Fruit fly (Drosophila melanogaster): ENCODE results near the gene Snap24.

Snap24 gene

DNA sequence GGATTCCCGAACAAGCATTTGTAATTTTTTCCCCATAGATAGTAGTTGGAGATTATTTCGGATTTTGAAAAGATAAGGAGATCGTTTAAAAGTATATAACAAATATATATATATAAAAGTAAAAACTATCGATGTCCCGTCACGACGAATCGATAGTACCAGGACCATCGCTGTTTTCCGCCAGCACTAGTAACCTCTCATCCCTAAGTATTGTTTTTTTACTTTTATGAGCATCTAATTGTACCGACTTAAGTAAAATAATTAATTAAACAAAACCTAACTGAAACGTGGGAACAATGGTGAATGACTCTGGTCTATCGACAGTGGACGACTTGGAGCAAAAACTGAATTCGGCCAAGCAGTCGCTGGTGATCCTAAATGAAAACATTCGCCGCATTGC is 22.2 kb downstream of the Snap24 start, which contains the start of gene Pnn (continued):
- TF ChIP-seq Xbp1 (GFP tag; optimal IDR thresholded peaks at IDR 0.05) = peak; percentile 6
- no peak for TF ChIP-seq CG10565 (GFP tag; optimal IDR thresholded peaks at IDR 0.05)
- no peak for TF ChIP-seq CG17912 (GFP tag; optimal IDR thresholded peaks at IDR 0.05)
- no peak for TF ChIP-seq dan (GFP tag; IDR thresholded peaks at IDR 0.05)
- TF ChIP-seq sc (optimal IDR thresholded peaks at IDR 0.05) = no peak
- no peak for TF ChIP-seq sc (GFP tag; optimal IDR thresholded peaks at IDR 0.05)
- peak; percentile 87 for TF ChIP-seq CG7963 (GFP tag; IDR thresholded peaks at IDR 0.05; ENCODE audit: partially characterized antibody)
- peak; percentile 81 for TF ChIP-seq CG14860 (GFP tag; IDR thresholded peaks at IDR 0.05; ENCODE audit: partially characterized antibody)
- no peak for TF ChIP-seq CkIIα-i1 (GFP tag; IDR thresholded peaks at IDR 0.05)
- TF ChIP-seq h (optimal IDR thresholded peaks at IDR 0.05) = no peak
- TF ChIP-seq CG4617 (GFP tag; optimal IDR thresholded peaks at IDR 0.05; ENCODE audit: borderline replicate concordance) = peak; percentile 77
- no peak for TF ChIP-seq slp2 (GFP tag; optimal IDR thresholded peaks at IDR 0.05)
- TF ChIP-seq fd64A (GFP tag; optimal IDR thresholded peaks at IDR 0.05) = no peak
- TF ChIP-seq Doc2 (GFP tag; IDR thresholded peaks at IDR 0.05) = no peak
- TF ChIP-seq pho (GFP tag; optimal IDR thresholded peaks at IDR 0.05) = no peak
- TF ChIP-seq cato (GFP tag; optimal IDR thresholded peaks at IDR 0.05; ENCODE audit: borderline replicate concordance) = no peak
- TF ChIP-seq CG11093 (GFP tag; IDR thresholded peaks at IDR 0.05) = no peak
- no peak for TF ChIP-seq emc (GFP tag; optimal IDR thresholded peaks at IDR 0.05)
- TF ChIP-seq Nf-YA (GFP tag; IDR thresholded peaks at IDR 0.05) = no peak
- TF ChIP-seq Sox100B (GFP tag; optimal IDR thresholded peaks at IDR 0.05) = peak; percentile 6
- no peak for TF ChIP-seq Myb (GFP tag; optimal IDR thresholded peaks at IDR 0.05)
- no peak for TF ChIP-seq Awh (GFP tag; IDR thresholded peaks at IDR 0.05)
- TF ChIP-seq CTCF (GFP tag; optimal IDR thresholded peaks at IDR 0.05) = no peak
- no peak for TF ChIP-seq gfzf (GFP tag; optimal IDR thresholded peaks at IDR 0.05)
- TF ChIP-seq CG3838 (GFP tag; optimal IDR thresholded peaks at IDR 0.05) = no peak
- no peak for TF ChIP-seq croc (GFP tag; conservative IDR thresholded peaks at IDR 0.05)
- TF ChIP-seq wdn (GFP tag; IDR thresholded peaks at IDR 0.05) = no peak
- TF ChIP-seq kni (GFP tag; optimal IDR thresholded peaks at IDR 0.05) = no peak
- TF ChIP-seq fd3F (GFP tag; optimal IDR thresholded peaks at IDR 0.05) = no peak
- no peak for TF ChIP-seq Dfd (GFP tag; optimal IDR thresholded peaks at IDR 0.05)
- TF ChIP-seq gro (GFP tag; optimal IDR thresholded peaks at IDR 0.05) = no peak
- peak; percentile 87 for TF ChIP-seq hbn (GFP tag; IDR thresholded peaks at IDR 0.05; ENCODE audit: partially characterized antibody)
- no peak for TF ChIP-seq peb (GFP tag; IDR thresholded peaks at IDR 0.05)
- TF ChIP-seq CG12299 (tag; optimal IDR thresholded peaks at IDR 0.05) = no peak
- no peak for TF ChIP-seq pum (GFP tag; optimal IDR thresholded peaks at IDR 0.05)
- TF ChIP-seq MESR4 (GFP tag; optimal IDR thresholded peaks at IDR 0.05) = peak; percentile 75
- TF ChIP-seq kay (GFP tag; optimal IDR thresholded peaks at IDR 0.05) = no peak
- TF ChIP-seq hth (optimal IDR thresholded peaks at IDR 0.05) = no peak
- TF ChIP-seq BEAF-32 (GFP tag; optimal IDR thresholded peaks at IDR 0.05) = peak; percentile 84
- peak; percentile 95 for TF ChIP-seq CG3995 (GFP tag; optimal IDR thresholded peaks at IDR 0.05)
- TF ChIP-seq BtbVII (GFP tag; optimal IDR thresholded peaks at IDR 0.05) = no peak
- no peak for TF ChIP-seq Stat92E (GFP tag; optimal IDR thresholded peaks at IDR 0.05)
- no peak for TF ChIP-seq CG30431 (GFP tag; optimal IDR thresholded peaks at IDR 0.05)
- TF ChIP-seq cas (GFP tag; IDR thresholded peaks at IDR 0.05) = no peak
- no peak for TF ChIP-seq Dbx (GFP tag; IDR thresholded peaks at IDR 0.05)
- TF ChIP-seq mld (GFP tag; IDR thresholded peaks at IDR 0.05; ENCODE audit: partially characterized antibody) = peak; percentile 68; the same call in 1 of the 3 replicates
- no peak; the same call in 1 of the 2 replicates for TF ChIP-seq CG3847 (GFP tag; IDR thresholded peaks at IDR 0.05)
- no peak for TF ChIP-seq NfI (GFP tag; optimal IDR thresholded peaks at IDR 0.05)
- TF ChIP-seq Dref (GFP tag; IDR thresholded peaks at IDR 0.05) = peak; percentile 81
- no peak for TF ChIP-seq cwo (GFP tag; optimal IDR thresholded peaks at IDR 0.05)
- peak; percentile 17 for TF ChIP-seq CG9797 (GFP tag; optimal IDR thresholded peaks at IDR 0.05)
- no peak for TF ChIP-seq dysf (GFP tag; IDR thresholded peaks at IDR 0.05)
- TF ChIP-seq chif (GFP tag; optimal IDR thresholded peaks at IDR 0.05) = no peak

Data from whole organism, embryonic.